Worm (Caenorhabditis elegans) whole organism, young adult: ENCODE data around the gene inpp-4B.

Experiments used
- C17E4.6 ChIP-seq: fragments of 200-800 bp; sonication (Bioruptor generic); IDR thresholded peaks from 2 replicates; pipeline ENCODE4 v1.3.6; 2022; ENCODE audit warnings: missing genetic modification reagents, missing genetic modification characterization, missing compliant biosample characterization
- unc-62 ChIP-seq: fragments of 150-350 bp; optimal IDR thresholded peaks from 2 replicates; lab custom pipeline; 2014; ENCODE audit warnings: missing biosample characterization, missing genetic modification reagents, missing genetic modification characterization

- TF ChIP-seq unc-62 (GFP tag; lab: Kevin White, UChicago) (no peak), C17E4.6 (no peak)
These were observed 33.4 kb upstream of the inpp-4B start, which contains the start of gene vglu-3 for ce11 chrIII:10300078-10300477.
